Worm (Caenorhabditis elegans) whole organism, L2 larva: ENCODE data around the gene dhs-24.

Experiments used
- ama-1 ChIP-seq: fragments of 150-350 bp; optimal IDR thresholded peaks from 2 replicates; lab custom pipeline; 2018; ENCODE audit warnings: inconsistent platforms
- ceh-16 ChIP-seq: fragments of 150-350 bp; optimal IDR thresholded peaks from 2 replicates; lab custom pipeline; 2014; ENCODE audit warnings: missing biosample characterization, missing genetic modification characterization
- elt-3 ChIP-seq: sonication (generic microtip); optimal IDR thresholded peaks from 2 replicates; lab custom pipeline; 2017; ENCODE audit warnings: missing biosample characterization, missing genetic modification characterization
- mbf-1 ChIP-seq: sonication (generic microtip); optimal IDR thresholded peaks from 2 replicates; lab custom pipeline; 2017; ENCODE audit warnings: missing biosample characterization, missing genetic modification characterization
- nhr-12 ChIP-seq: fragments of 150-350 bp; optimal IDR thresholded peaks from 2 replicates; lab custom pipeline; 2014; ENCODE audit warnings: missing biosample characterization, missing genetic modification characterization
- nhr-237 ChIP-seq: fragments of 150-350 bp; optimal IDR thresholded peaks from 2 replicates; lab custom pipeline; 2014; ENCODE audit warnings: missing biosample characterization, missing genetic modification characterization
- nhr-25 ChIP-seq: fragments of 150-350 bp; sonication (generic microtip); optimal IDR thresholded peaks from 3 replicates; lab custom pipeline; 2014; ENCODE audit warnings: missing biosample characterization, missing genetic modification characterization
- nhr-77 ChIP-seq: fragments of 150-350 bp; optimal IDR thresholded peaks from 2 replicates; lab custom pipeline; 2014; ENCODE audit warnings: missing biosample characterization, missing genetic modification characterization
- sma-3 ChIP-seq: sonication (generic microtip); optimal IDR thresholded peaks from 2 replicates; lab custom pipeline; 2016; ENCODE audit warnings: missing genetic modification reagents, missing genetic modification characterization, missing compliant biosample characterization

DNA sequence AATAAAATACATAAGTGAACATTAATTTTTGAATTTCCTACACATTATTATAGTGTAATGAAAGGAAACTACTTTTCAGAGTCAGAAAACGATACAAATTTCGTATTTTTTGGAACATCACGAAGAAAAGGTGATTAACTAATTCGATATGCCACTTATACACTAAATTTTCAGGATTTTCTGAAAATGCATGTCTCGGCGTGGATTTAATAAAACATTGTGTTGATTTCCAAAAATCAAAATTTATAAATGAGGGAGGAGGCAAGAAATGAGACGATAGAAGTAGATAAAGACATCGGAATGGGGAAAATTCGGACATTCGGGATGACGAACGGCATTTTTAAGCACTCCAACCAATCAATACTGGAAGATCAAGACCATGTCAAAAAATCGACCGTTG is 47.3 kb downstream of the dhs-24 start, which contains the start of gene Y116F11B.14:
- TF ChIP-seq nhr-237 (tag; lab: Kevin White, UChicago) = no peak
- TF ChIP-seq nhr-12 (tag; lab: Kevin White, UChicago) = no peak
- TF ChIP-seq mbf-1 (tag; lab: Kevin White, UChicago) = no peak
- no peak for TF ChIP-seq ceh-16
- no peak for TF ChIP-seq nhr-77 (tag; lab: Kevin White, UChicago)
- TF ChIP-seq ama-1 = no peak
- TF ChIP-seq sma-3 = no peak
- no peak for TF ChIP-seq elt-3 (tag; lab: Kevin White, UChicago)
- no peak for TF ChIP-seq nhr-25 (tag; lab: Kevin White, UChicago)
